Fruit fly (Drosophila melanogaster) whole organism, prepupa: ENCODE results near the gene RNF220.

Experiments used
- Blimp-1 ChIP-seq: fragments of 200-800 bp; sonication (Bioruptor generic); optimal IDR thresholded peaks from 3 replicates; lab custom pipeline; 2017; ENCODE audit warnings: missing biosample characterization, missing genetic modification characterization, mild to moderate bottlenecking, moderate library complexity, missing genetic modification reagents
- CG10631 ChIP-seq: fragments of 200-800 bp; sonication (Bioruptor generic); optimal IDR thresholded peaks from 2 replicates; lab custom pipeline; 2016; ENCODE audit warnings: missing biosample characterization, missing genetic modification characterization
- CG10669 ChIP-seq: fragments of 200-800 bp; sonication (Bioruptor generic); optimal IDR thresholded peaks from 3 replicates; lab custom pipeline; 2018; ENCODE audit warnings: missing biosample characterization, mild to moderate bottlenecking, missing genetic modification characterization, moderate library complexity
- CG11762 ChIP-seq: fragments of 200-800 bp; sonication (Bioruptor generic); optimal IDR thresholded peaks from 3 replicates; lab custom pipeline; 2016; ENCODE audit warnings: missing biosample characterization, missing genetic modification characterization; ENCODE audit not compliant: insufficient read depth
- CG11902 ChIP-seq: fragments of 200-800 bp; sonication (Bioruptor generic); optimal IDR thresholded peaks from 3 replicates; lab custom pipeline; 2016; ENCODE audit warnings: missing biosample characterization, missing genetic modification characterization
- CG16779 ChIP-seq: fragments of 200-800 bp; sonication (Bioruptor generic); optimal IDR thresholded peaks from 3 replicates; lab custom pipeline; 2017; ENCODE audit warnings: missing biosample characterization, mild to moderate bottlenecking, missing genetic modification characterization
- CG32006 ChIP-seq: fragments of 200-800 bp; sonication (Bioruptor generic); optimal IDR thresholded peaks from 3 replicates; lab custom pipeline; 2017; ENCODE audit warnings: missing biosample characterization, mild to moderate bottlenecking, missing genetic modification characterization
- CG34406 ChIP-seq: fragments of 200-800 bp; sonication (Bioruptor generic); optimal IDR thresholded peaks from 3 replicates; lab custom pipeline; 2016; ENCODE audit warnings: missing biosample characterization, missing genetic modification characterization
- CG6163 ChIP-seq: fragments of 200-800 bp; sonication (Bioruptor generic); IDR thresholded peaks from 3 replicates; pipeline ENCODE4 v1.3.6; 2022; ENCODE audit warnings: missing biosample characterization, missing genetic modification characterization
- CG6792 ChIP-seq: fragments of 200-800 bp; sonication (Bioruptor generic); optimal IDR thresholded peaks from 3 replicates; lab custom pipeline; 2016; ENCODE audit warnings: missing biosample characterization, missing genetic modification characterization
- CG6808 ChIP-seq: fragments of 200-800 bp; sonication (Bioruptor generic); optimal IDR thresholded peaks from 3 replicates; lab custom pipeline; 2017; ENCODE audit warnings: missing biosample characterization, missing genetic modification characterization, mild to moderate bottlenecking, moderate library complexity, missing genetic modification reagents
- CG6854 ChIP-seq: fragments of 200-800 bp; sonication (Bioruptor generic); optimal IDR thresholded peaks from 2 replicates; lab custom pipeline; 2017; ENCODE audit warnings: missing biosample characterization, mild to moderate bottlenecking, missing genetic modification characterization
- CG7368 ChIP-seq: fragments of 200-800 bp; sonication (Bioruptor generic); optimal IDR thresholded peaks from 3 replicates; lab custom pipeline; 2016; ENCODE audit warnings: missing biosample characterization, missing genetic modification characterization
- CG8119 ChIP-seq: fragments of 200-800 bp; sonication (Bioruptor generic); IDR thresholded peaks from 3 replicates; pipeline ENCODE4 v1.3.6; 2022; ENCODE audit warnings: missing biosample characterization, missing genetic modification characterization
- CG8632 ChIP-seq: fragments of 200-800 bp; sonication (Bioruptor generic); optimal IDR thresholded peaks from 3 replicates; lab custom pipeline; 2016; ENCODE audit warnings: missing biosample characterization, missing genetic modification characterization
- CG9139 ChIP-seq: fragments of 200-800 bp; sonication (Bioruptor generic); optimal IDR thresholded peaks from 3 replicates; lab custom pipeline; 2017; ENCODE audit warnings: missing biosample characterization, mild to moderate bottlenecking, missing genetic modification characterization
- Eip75B ChIP-seq: fragments of 200-800 bp; sonication (Bioruptor generic); optimal IDR thresholded peaks from 3 replicates; lab custom pipeline; 2016; ENCODE audit warnings: missing biosample characterization, missing genetic modification characterization
- Ets21C ChIP-seq: fragments of 200-800 bp; sonication (Bioruptor generic); optimal IDR thresholded peaks from 3 replicates; lab custom pipeline; 2016; ENCODE audit warnings: missing biosample characterization, missing genetic modification characterization
- Ets96B ChIP-seq: fragments of 200-800 bp; optimal IDR thresholded peaks from 2 replicates; lab custom pipeline; 2019; ENCODE audit warnings: missing biosample characterization, mild to moderate bottlenecking, missing genetic modification characterization, moderate library complexity
- Gug ChIP-seq: fragments of 200-800 bp; sonication (Bioruptor generic); IDR thresholded peaks from 2 replicates; pipeline ENCODE4 v1.3.6; 2022; ENCODE audit warnings: missing biosample characterization, missing genetic modification characterization
- Hr4 ChIP-seq: fragments of 200-800 bp; sonication (Bioruptor generic); optimal IDR thresholded peaks from 3 replicates; lab custom pipeline; 2016; ENCODE audit warnings: missing biosample characterization, missing genetic modification characterization
- Lpt ChIP-seq: fragments of 200-800 bp; sonication (Bioruptor generic); optimal IDR thresholded peaks from 3 replicates; lab custom pipeline; 2016; ENCODE audit warnings: missing biosample characterization, missing genetic modification characterization
- Met ChIP-seq: fragments of 200-800 bp; sonication (Bioruptor generic); optimal IDR thresholded peaks from 3 replicates; lab custom pipeline; 2016; ENCODE audit warnings: missing biosample characterization, missing genetic modification characterization
- Smox ChIP-seq: fragments of 200-800 bp; sonication (Bioruptor generic); optimal IDR thresholded peaks from 3 replicates; lab custom pipeline; 2016; ENCODE audit warnings: missing biosample characterization, missing genetic modification characterization
- Sox15 ChIP-seq: fragments of 200-800 bp; sonication (Bioruptor generic); optimal IDR thresholded peaks from 3 replicates; lab custom pipeline; 2016; ENCODE audit warnings: missing biosample characterization, missing genetic modification characterization
- achi ChIP-seq: fragments of 200-800 bp; sonication (Bioruptor generic); optimal IDR thresholded peaks from 3 replicates; lab custom pipeline; 2016; ENCODE audit warnings: missing biosample characterization, missing genetic modification characterization
- cyc ChIP-seq: fragments of 200-800 bp; sonication (Bioruptor generic); optimal IDR thresholded peaks from 3 replicates; lab custom pipeline; 2016; ENCODE audit warnings: missing biosample characterization, missing genetic modification characterization
- dac ChIP-seq: fragments of 200-800 bp; sonication (Bioruptor generic); optimal IDR thresholded peaks from 2 replicates; lab custom pipeline; 2017; ENCODE audit warnings: missing biosample characterization, mild to moderate bottlenecking, missing genetic modification characterization
- dsx ChIP-seq: fragments of 200-800 bp; optimal IDR thresholded peaks from 3 replicates; lab custom pipeline; 2019; ENCODE audit warnings: missing biosample characterization, mild to moderate bottlenecking, missing genetic modification characterization, moderate library complexity; ENCODE audit not compliant: poor library complexity, severe bottlenecking
- eg ChIP-seq: fragments of 200-800 bp; sonication (Bioruptor generic); IDR thresholded peaks from 3 replicates; pipeline ENCODE4 v1.3.6; 2022; ENCODE audit warnings: missing biosample characterization, missing genetic modification characterization
- fd59A ChIP-seq: fragments of 200-800 bp; sonication (Bioruptor generic); optimal IDR thresholded peaks from 2 replicates; lab custom pipeline; 2017; ENCODE audit warnings: missing biosample characterization, mild to moderate bottlenecking, missing genetic modification characterization, missing genetic modification reagents
- fd85E ChIP-seq: fragments of 200-800 bp; sonication (Bioruptor generic); optimal IDR thresholded peaks from 3 replicates; lab custom pipeline; 2016; ENCODE audit warnings: missing biosample characterization, missing genetic modification characterization
- fkh ChIP-seq: fragments of 200-800 bp; sonication (Bioruptor generic); optimal IDR thresholded peaks from 3 replicates; lab custom pipeline; 2017; ENCODE audit warnings: missing biosample characterization, mild to moderate bottlenecking, missing genetic modification characterization, moderate library complexity
- lz ChIP-seq: fragments of 200-800 bp; sonication (Bioruptor generic); optimal IDR thresholded peaks from 3 replicates; lab custom pipeline; 2016; ENCODE audit warnings: missing biosample characterization, missing genetic modification characterization
- net ChIP-seq: fragments of 200-800 bp; sonication (Bioruptor generic); optimal IDR thresholded peaks from 3 replicates; lab custom pipeline; 2016; ENCODE audit warnings: missing biosample characterization, missing genetic modification characterization
- salr ChIP-seq, 2 experiments: fragments of 200-800 bp; sonication (Bioruptor generic); optimal IDR thresholded peaks; 3 replicates each; lab custom pipeline; 2016 to 2018; ENCODE audit warnings: missing biosample characterization in 2 of 2, missing genetic modification characterization in 2 of 2, mild to moderate bottlenecking in 1 of 2
- spab ChIP-seq: fragments of 200-800 bp; sonication (Bioruptor generic); optimal IDR thresholded peaks from 2 replicates; lab custom pipeline; 2017; ENCODE audit warnings: missing biosample characterization, mild to moderate bottlenecking, missing genetic modification characterization, missing genetic modification reagents
- svp ChIP-seq: fragments of 200-800 bp; sonication (Bioruptor generic); peaks from one replicate; lab custom pipeline; 2016; ENCODE audit warnings: missing biosample characterization, missing genetic modification characterization
- topi ChIP-seq: fragments of 200-800 bp; sonication (Bioruptor generic); optimal IDR thresholded peaks from 3 replicates; lab custom pipeline; 2016; ENCODE audit warnings: missing biosample characterization, missing genetic modification characterization
- vri ChIP-seq: fragments of 200-800 bp; sonication (Bioruptor generic); optimal IDR thresholded peaks from 3 replicates; lab custom pipeline; 2016; ENCODE audit warnings: missing biosample characterization, mild to moderate bottlenecking, missing genetic modification characterization

The RNF220 gene

dm6 chr3R:22720808-22721306, 5.4 kb downstream of the RNF220 start, which contains the start of gene wge (continued):
- TF ChIP-seq Eip75B, result no peak
- no peak for TF ChIP-seq Hr4 (GFP tag; lab: Kevin White, UChicago)
- TF ChIP-seq lz, result peak; percentile 1
- TF ChIP-seq CG11762, result peak; percentile 21
- TF ChIP-seq CG34406 (GFP tag; lab: Kevin White, UChicago), result peak; percentile 46
- TF ChIP-seq dac (GFP tag; lab: Kevin White, UChicago), result peak; percentile 27
- peak; percentile 84 for TF ChIP-seq CG16779 (tag; lab: Kevin White, UChicago)
- peak; percentile 11 for TF ChIP-seq Blimp-1 (GFP tag; lab: Kevin White, UChicago)
- TF ChIP-seq CG11902 (GFP tag; lab: Kevin White, UChicago), result no peak
- TF ChIP-seq Ets21C, result no peak
- TF ChIP-seq CG8119 (GFP tag; lab: Robert Waterston, UW), result peak; percentile 90
- TF ChIP-seq eg (GFP tag; lab: Robert Waterston, UW), result peak; percentile 80
- TF ChIP-seq achi (GFP tag; lab: Kevin White, UChicago), result peak; percentile 47
- no peak for TF ChIP-seq Met (GFP tag; lab: Kevin White, UChicago)
- TF ChIP-seq spab (GFP tag; lab: Kevin White, UChicago), result peak; percentile 87
- TF ChIP-seq CG6163, result peak; percentile 63; the same call in 2 of the 3 replicates
- peak; percentile 28 for TF ChIP-seq svp (GFP tag; lab: Kevin White, UChicago)
- peak; percentile 22 for TF ChIP-seq CG6792 (GFP tag; lab: Kevin White, UChicago)
- peak; percentile 74 for TF ChIP-seq CG10669 (GFP tag; lab: Kevin White, UChicago)
- peak; percentile 81 for TF ChIP-seq net (GFP tag; lab: Kevin White, UChicago)
- TF ChIP-seq CG10631 (GFP tag; lab: Kevin White, UChicago), result no peak
- peak; percentile 23 for TF ChIP-seq CG7368 (GFP tag; lab: Kevin White, UChicago)
- TF ChIP-seq Lpt (GFP tag; lab: Kevin White, UChicago), result peak; percentile 65
- TF ChIP-seq dsx (GFP tag; lab: Kevin White, UChicago), result peak; percentile 71
- TF ChIP-seq vri (GFP tag; lab: Kevin White, UChicago), result peak; percentile 37
- TF ChIP-seq CG6854 (GFP tag; lab: Kevin White, UChicago), result peak; percentile 18
- peak; percentile 32 for TF ChIP-seq topi
- no peak for TF ChIP-seq fkh (GFP tag; lab: Kevin White, UChicago)
- TF ChIP-seq Ets96B (tag; lab: Kevin White, UChicago), result peak; percentile 64
- TF ChIP-seq CG8632 (GFP tag; lab: Kevin White, UChicago), result peak; percentile 52
- TF ChIP-seq CG9139, result peak; percentile 90
- TF ChIP-seq CG32006 (GFP tag; lab: Kevin White, UChicago), result peak; percentile 77

DNA sequence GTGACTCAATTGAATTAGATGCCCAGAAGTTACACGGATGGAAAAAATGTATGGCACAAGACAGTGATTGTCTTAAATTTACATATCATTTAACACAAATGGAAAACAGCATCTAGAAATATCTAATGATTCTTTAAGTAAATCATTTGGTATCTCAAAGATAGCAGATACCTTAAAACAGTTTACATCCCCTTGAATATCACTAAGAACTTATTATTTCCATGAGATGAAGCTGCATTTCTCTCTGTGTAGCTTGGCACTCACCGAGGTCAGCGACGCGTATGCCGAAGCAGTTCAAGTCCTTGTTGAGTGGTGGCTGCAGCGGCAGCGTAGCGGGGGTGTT, 6.6 kb downstream of the RNF220 start:
- TF ChIP-seq salr (GFP tag; optimal IDR thresholded peaks at IDR 0.05; lab: Kevin White, UChicago) (no peak), CG8119 (GFP tag; lab: Robert Waterston, UW) (no peak), Gug (GFP tag; lab: Robert Waterston, UW) (no peak), CG6808 (GFP tag; lab: Kevin White, UChicago) (no peak), CG34406 (GFP tag; lab: Kevin White, UChicago) (no peak), lz (no peak), Ets96B (tag; lab: Kevin White, UChicago) (no peak), net (GFP tag; lab: Kevin White, UChicago) (no peak)

dm6 chr3R:22718937-22719606, 7.1 kb downstream of the RNF220 start:
- no peak for TF ChIP-seq CG10669 (GFP tag; lab: Kevin White, UChicago)
- TF ChIP-seq cyc (GFP tag; lab: Kevin White, UChicago), result no peak
- TF ChIP-seq Eip75B, result no peak
- TF ChIP-seq CG7368 (GFP tag; lab: Kevin White, UChicago), result no peak
- TF ChIP-seq Smox (GFP tag; lab: Kevin White, UChicago), result no peak
- TF ChIP-seq svp (GFP tag; lab: Kevin White, UChicago), result no peak
- TF ChIP-seq fd85E, result no peak
- no peak for TF ChIP-seq Blimp-1 (GFP tag; lab: Kevin White, UChicago)
- TF ChIP-seq CG32006 (GFP tag; lab: Kevin White, UChicago), result no peak
- no peak for TF ChIP-seq Ets21C
- TF ChIP-seq CG11902 (GFP tag; lab: Kevin White, UChicago), result no peak
- TF ChIP-seq Ets96B (tag; lab: Kevin White, UChicago), result no peak
- no peak for TF ChIP-seq CG6808 (GFP tag; lab: Kevin White, UChicago)
- no peak for TF ChIP-seq Sox15 (GFP tag; lab: Kevin White, UChicago)
- TF ChIP-seq salr (GFP tag; optimal IDR thresholded peaks at IDR 0.05; lab: Kevin White, UChicago), result no peak
- no peak for TF ChIP-seq fd59A
